Fruit fly (Drosophila melanogaster): Measurements from ENCODE around the gene CG5676.

Gene CG5676

dm6 chr2L:10263343-10263744, 7.7 kb upstream of the CG5676 start, which contains the start of gene Rsf1:
TSS of gene Rsf1 (minus strand) at chr2L:10263554.
- TF ChIP-seq Dll (GFP tag; IDR thresholded peaks at IDR 0.05; ENCODE audit: partially characterized antibody), result no peak
- no peak for TF ChIP-seq Abd-B (GFP tag; optimal IDR thresholded peaks at IDR 0.05)
- no peak for TF ChIP-seq CG11085 (GFP tag; IDR thresholded peaks at IDR 0.05)
- peak; percentile 62 for TF ChIP-seq CG4617 (GFP tag; optimal IDR thresholded peaks at IDR 0.05; ENCODE audit: borderline replicate concordance)
- TF ChIP-seq CG13296 (GFP tag; optimal IDR thresholded peaks at IDR 0.05), result no peak
- TF ChIP-seq CG30020 (tag; optimal IDR thresholded peaks at IDR 0.05), result peak; percentile 98
- TF ChIP-seq pnt (GFP tag; optimal IDR thresholded peaks at IDR 0.05), result no peak
- no peak for TF ChIP-seq Ravus (GFP tag; IDR thresholded peaks at IDR 0.05)
- no peak for TF ChIP-seq CG17912 (GFP tag; optimal IDR thresholded peaks at IDR 0.05)
- TF ChIP-seq CG18262 (tag; optimal IDR thresholded peaks at IDR 0.05), result no peak
- peak; percentile 21 for TF ChIP-seq nmo (GFP tag; optimal IDR thresholded peaks at IDR 0.05)
- no peak for TF ChIP-seq sd (tag; optimal IDR thresholded peaks at IDR 0.05)
- no peak for TF ChIP-seq tgo (GFP tag; IDR thresholded peaks at IDR 0.05)
- peak; percentile 97 for TF ChIP-seq MESR4 (GFP tag; optimal IDR thresholded peaks at IDR 0.05)
- no peak for TF ChIP-seq z (GFP tag; IDR thresholded peaks at IDR 0.05)
- TF ChIP-seq knrl (GFP tag; IDR thresholded peaks at IDR 0.05; ENCODE audit: partially characterized antibody), result no peak
- no peak for TF ChIP-seq Camta (GFP tag; optimal IDR thresholded peaks at IDR 0.05)
- TF ChIP-seq Mes4 (GFP tag; optimal IDR thresholded peaks at IDR 0.05), result no peak
- TF ChIP-seq ab (GFP tag; optimal IDR thresholded peaks at IDR 0.05), result no peak
- no peak for TF ChIP-seq CG14710 (tag; optimal IDR thresholded peaks at IDR 0.05)
- no peak for TF ChIP-seq CG2889 (GFP tag; IDR thresholded peaks at IDR 0.05)
- TF ChIP-seq HLHmδ (GFP tag; optimal IDR thresholded peaks at IDR 0.05), result no peak
- TF ChIP-seq bbx (GFP tag; IDR thresholded peaks at IDR 0.05; ENCODE audit: partially characterized antibody), result no peak
- no peak for TF ChIP-seq dimm (GFP tag; IDR thresholded peaks at IDR 0.05)
- no peak for TF ChIP-seq jumu (GFP tag; optimal IDR thresholded peaks at IDR 0.05)
- no peak for TF ChIP-seq lilli (GFP tag; optimal IDR thresholded peaks at IDR 0.05)
- TF ChIP-seq CG32767 (GFP tag; IDR thresholded peaks at IDR 0.05), result peak; percentile 86
- no peak for TF ChIP-seq CG12744 (GFP tag; optimal IDR thresholded peaks at IDR 0.05)
- no peak for TF ChIP-seq CG11723 (GFP tag; optimal IDR thresholded peaks at IDR 0.05)
- TF ChIP-seq Side (GFP tag; optimal IDR thresholded peaks at IDR 0.05), result no peak
- no peak for TF ChIP-seq CG1647 (GFP tag; optimal IDR thresholded peaks at IDR 0.05)
- no peak for TF ChIP-seq sna (GFP tag; IDR thresholded peaks at IDR 0.05; ENCODE audit: partially characterized antibody)
- TF ChIP-seq CG1603 (tag; optimal IDR thresholded peaks at IDR 0.05), result peak; percentile 100
- no peak for TF ChIP-seq CG15514 (GFP tag; optimal IDR thresholded peaks at IDR 0.05)
- no peak for TF ChIP-seq Fer3 (tag; optimal IDR thresholded peaks at IDR 0.05)
- TF ChIP-seq Atf3 (GFP tag; optimal IDR thresholded peaks at IDR 0.05), result no peak
- TF ChIP-seq CG10209 (GFP tag; optimal IDR thresholded peaks at IDR 0.05), result no peak
- no peak for TF ChIP-seq CG5953 (GFP tag; IDR thresholded peaks at IDR 0.05)
- no peak for TF ChIP-seq fd64A (GFP tag; optimal IDR thresholded peaks at IDR 0.05)
- no peak for TF ChIP-seq CG5245 (GFP tag; optimal IDR thresholded peaks at IDR 0.05)
- no peak for TF ChIP-seq Aef1 (GFP tag; IDR thresholded peaks at IDR 0.05)
- no peak for TF ChIP-seq lmd (GFP tag; IDR thresholded peaks at IDR 0.05)
- no peak for TF ChIP-seq Dp (GFP tag; optimal IDR thresholded peaks at IDR 0.05)
- TF ChIP-seq ewg (GFP tag; optimal IDR thresholded peaks at IDR 0.05), result no peak
- no peak for TF ChIP-seq wdn (GFP tag; IDR thresholded peaks at IDR 0.05)
- TF ChIP-seq gce (GFP tag; IDR thresholded peaks at IDR 0.05), result no peak
- TF ChIP-seq CG8359 (GFP tag; optimal IDR thresholded peaks at IDR 0.05; ENCODE audit: borderline replicate concordance), result no peak
- TF ChIP-seq lab (GFP tag; optimal IDR thresholded peaks at IDR 0.05), result no peak
- TF ChIP-seq CG1602 (GFP tag; optimal IDR thresholded peaks at IDR 0.05), result no peak
- TF ChIP-seq br (optimal IDR thresholded peaks at IDR 0.05), result no peak
- TF ChIP-seq Max (GFP tag; optimal IDR thresholded peaks at IDR 0.05), result no peak
- TF ChIP-seq CG10321 (GFP tag; IDR thresholded peaks at IDR 0.05), result no peak

Measured in whole organism, embryonic.